Worm (Caenorhabditis elegans) whole organism, L4/young adult: Measurements from ENCODE around the gene C06E1.7.

ENCODE experiments used
- W03F9.2 ChIP-seq: fragments of 150-350 bp; optimal IDR thresholded peaks from 2 replicates; lab custom pipeline; 2014; ENCODE audit warnings: missing biosample characterization, missing genetic modification characterization
- dao-5 ChIP-seq: sonication (generic microtip); optimal IDR thresholded peaks from 2 replicates; lab custom pipeline; 2016; ENCODE audit warnings: missing genotype, missing genetic modification characterization, moderate library complexity, missing compliant biosample characterization
- him-1 ChIP-seq: sonication (generic microtip); optimal IDR thresholded peaks from 2 replicates; lab custom pipeline; 2016; ENCODE audit warnings: missing genotype, missing genetic modification reagents, missing genetic modification characterization, missing compliant biosample characterization

DNA sequence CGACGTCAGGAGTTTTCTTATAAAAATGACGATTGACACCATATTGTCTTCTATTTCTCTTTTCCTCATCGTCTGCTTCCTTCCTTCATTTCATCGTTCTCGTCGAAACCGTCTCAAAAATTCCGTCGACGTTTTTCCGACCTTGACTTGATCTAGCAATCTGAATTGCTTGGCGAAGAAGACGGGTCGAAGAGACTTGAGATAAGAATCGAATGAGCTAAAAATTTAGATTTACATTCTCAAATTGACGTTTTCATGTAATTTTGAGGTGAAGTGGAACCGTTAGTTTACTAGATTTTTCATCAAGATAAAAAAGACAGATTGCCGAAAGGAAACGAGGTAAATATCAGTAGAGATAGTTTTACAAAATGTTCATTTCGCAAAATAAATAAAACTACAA lies 16.0 kb downstream of the C06E1.7 start:
- TF ChIP-seq him-1 (tag; lab: Kevin White, UChicago) = no peak
- TF ChIP-seq W03F9.2 (tag; lab: Kevin White, UChicago) = no peak
- TF ChIP-seq dao-5 (tag; lab: Kevin White, UChicago) = no peak
